Fruit fly (Drosophila melanogaster): ENCODE measurements around the gene Zip99C.
A peak's percentile ranks its signal among the peaks of the same experiment; 100 is the strongest.

The Zip99C gene

DNA sequence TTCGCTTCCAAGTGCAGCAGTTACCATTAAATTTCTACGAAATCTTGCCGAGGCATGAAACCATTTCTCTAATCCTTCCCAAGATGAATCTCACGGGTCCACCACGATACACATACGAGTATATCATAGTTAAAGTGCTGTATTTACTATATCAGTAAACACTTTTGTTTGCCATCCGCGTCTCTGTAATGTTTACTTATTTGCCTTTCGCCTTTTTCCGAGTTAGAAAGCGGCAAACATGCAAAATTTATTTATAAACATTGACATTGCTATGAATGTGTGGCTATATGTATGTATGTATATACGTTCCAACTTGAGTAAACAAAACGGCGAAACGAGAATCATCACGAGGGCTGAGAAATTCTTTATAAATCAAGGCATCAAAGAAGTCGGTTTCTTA lies 37.8 kb downstream of the Zip99C start (continued):
- TF ChIP-seq CG32532 (GFP tag; IDR thresholded peaks at IDR 0.05): no peak
- TF ChIP-seq Fer1 (GFP tag; optimal IDR thresholded peaks at IDR 0.05): no peak
- no peak for TF ChIP-seq Sox100B (GFP tag; optimal IDR thresholded peaks at IDR 0.05)
- TF ChIP-seq CG14965 (GFP tag; optimal IDR thresholded peaks at IDR 0.05; ENCODE audit: borderline replicate concordance): no peak
- TF ChIP-seq lola (GFP tag; optimal IDR thresholded peaks at IDR 0.05): no peak
- no peak for TF ChIP-seq chinmo (GFP tag; IDR thresholded peaks at IDR 0.05; ENCODE audit: partially characterized antibody)
- TF ChIP-seq CG18619 (GFP tag; optimal IDR thresholded peaks at IDR 0.05): no peak
- no peak for TF ChIP-seq sens-2 (GFP tag; IDR thresholded peaks at IDR 0.05)
- no peak for TF ChIP-seq Bdp1 (GFP tag; optimal IDR thresholded peaks at IDR 0.05)
- TF ChIP-seq Camta (GFP tag; optimal IDR thresholded peaks at IDR 0.05): no peak
- TF ChIP-seq CG12104 (GFP tag; optimal IDR thresholded peaks at IDR 0.05): peak; percentile 40
- no peak for TF ChIP-seq Dll (GFP tag; IDR thresholded peaks at IDR 0.05; ENCODE audit: partially characterized antibody)
- no peak for TF ChIP-seq CG2678 (tag; optimal IDR thresholded peaks at IDR 0.05)
- no peak for TF ChIP-seq CG14441 (GFP tag; IDR thresholded peaks at IDR 0.05)
- no peak for TF ChIP-seq NC2β (GFP tag; optimal IDR thresholded peaks at IDR 0.05)
- no peak for TF ChIP-seq en (GFP tag; optimal IDR thresholded peaks at IDR 0.05)
- TF ChIP-seq dmrt11E (tag; optimal IDR thresholded peaks at IDR 0.05): peak; percentile 18
- no peak for TF ChIP-seq CG6272 (GFP tag; IDR thresholded peaks at IDR 0.05)
- no peak for TF ChIP-seq CoRest (tag; optimal IDR thresholded peaks at IDR 0.05)
- TF ChIP-seq B-H1 (GFP tag; IDR thresholded peaks at IDR 0.05): no peak
- no peak for TF ChIP-seq pum (GFP tag; optimal IDR thresholded peaks at IDR 0.05)
- TF ChIP-seq gro (GFP tag; optimal IDR thresholded peaks at IDR 0.05): no peak
- TF ChIP-seq peb (GFP tag; IDR thresholded peaks at IDR 0.05): no peak
- TF ChIP-seq gce (GFP tag; IDR thresholded peaks at IDR 0.05): no peak
- TF ChIP-seq ara (GFP tag; IDR thresholded peaks at IDR 0.05): peak; percentile 42; the same call in 1 of the 2 replicates
- TF ChIP-seq CG10543 (GFP tag; optimal IDR thresholded peaks at IDR 0.05): peak; percentile 18
- TF ChIP-seq nerfin-1 (tag; optimal IDR thresholded peaks at IDR 0.05): peak; percentile 80
- peak; percentile 70 for TF ChIP-seq CG18599 (GFP tag; optimal IDR thresholded peaks at IDR 0.05)
- no peak for TF ChIP-seq amos (GFP tag; IDR thresholded peaks at IDR 0.05; ENCODE audit: partially characterized antibody)
- TF ChIP-seq cato (GFP tag; optimal IDR thresholded peaks at IDR 0.05; ENCODE audit: borderline replicate concordance): no peak
- no peak for TF ChIP-seq CG17385 (GFP tag; optimal IDR thresholded peaks at IDR 0.05)
- no peak for TF ChIP-seq CG13287 (GFP tag; IDR thresholded peaks at IDR 0.05; ENCODE audit: partially characterized antibody)
- TF ChIP-seq ems (GFP tag; optimal IDR thresholded peaks at IDR 0.05): no peak
- no peak for TF ChIP-seq CG2116 (GFP tag; optimal IDR thresholded peaks at IDR 0.05)
- no peak for TF ChIP-seq Nf-YA (GFP tag; IDR thresholded peaks at IDR 0.05)
- no peak for TF ChIP-seq Trl (optimal IDR thresholded peaks at IDR 0.05)
- TF ChIP-seq Trl (GFP tag; optimal IDR thresholded peaks at IDR 0.05): no peak
- TF ChIP-seq CG11247 (GFP tag; IDR thresholded peaks at IDR 0.05): no peak
- TF ChIP-seq CG17361 (GFP tag; IDR thresholded peaks at IDR 0.05): no peak
- no peak for TF ChIP-seq luna (GFP tag; optimal IDR thresholded peaks at IDR 0.05)
- no peak for TF ChIP-seq tio (GFP tag; optimal IDR thresholded peaks at IDR 0.05)
- no peak for TF ChIP-seq Bgb (GFP tag; IDR thresholded peaks at IDR 0.05; ENCODE audit: partially characterized antibody)
- no peak for TF ChIP-seq HmgZ (tag; optimal IDR thresholded peaks at IDR 0.05)
- no peak for TF ChIP-seq C15 (GFP tag; IDR thresholded peaks at IDR 0.05)
- peak; percentile 51 for TF ChIP-seq gsb-n (tag; optimal IDR thresholded peaks at IDR 0.05)
- no peak for TF ChIP-seq Dip2 (GFP tag; IDR thresholded peaks at IDR 0.05)
- TF ChIP-seq D19A (tag; optimal IDR thresholded peaks at IDR 0.05): peak; percentile 46
- TF ChIP-seq CG1529 (GFP tag; optimal IDR thresholded peaks at IDR 0.05): no peak
- TF ChIP-seq CG13424 (tag; optimal IDR thresholded peaks at IDR 0.05): no peak
- TF ChIP-seq schlank (tag; optimal IDR thresholded peaks at IDR 0.05): no peak
- no peak for TF ChIP-seq pho (GFP tag; optimal IDR thresholded peaks at IDR 0.05)
- TF ChIP-seq CG15696 (tag; optimal IDR thresholded peaks at IDR 0.05): peak; percentile 95

Measured in whole organism, embryonic.